Fruit fly (Drosophila melanogaster) S2 (cell line): Measurements from ENCODE around the gene CG34313.

Source experiments
- CG8478 ChIP-seq: fragments of >200 bp; optimal IDR thresholded peaks from 2 replicates; lab custom pipeline; 2018
- CTCF ChIP-seq, 2 experiments: fragments of >200 bp; optimal IDR thresholded peaks; 2 replicates each; lab custom pipeline; 2018

- TF ChIP-seq CTCF (optimal IDR thresholded peaks at IDR 0.05; lab: Kevin White, UChicago): no peak
- no peak for TF ChIP-seq CG8478
Measured at dm6 chr2L:16858466-16859007, 20.8 kb upstream of the CG34313 start, which contains the start of gene CG31809.
